Worm (Caenorhabditis elegans): ENCODE data around the gene arv-1.

- TF ChIP-seq med-1 (GFP tag; optimal IDR thresholded peaks at IDR 0.05; ENCODE audit: insufficient read depth) (no peak), tab-1 (GFP tag; IDR thresholded peaks at IDR 0.05) (no peak), klf-2 (GFP tag; conservative IDR thresholded peaks at IDR 0.05) (no peak), T22C8.4 (GFP tag; IDR thresholded peaks at IDR 0.05) (no peak)
These were observed 30.3 kb upstream of the arv-1 start, which contains the start of gene T01E8.8 for ce11 chrII:10230972-10231371.
